Fruit fly (Drosophila melanogaster): ENCODE results near the gene CG31624.
A peak's percentile ranks its signal among the peaks of the same experiment; 100 is the strongest.

CG31624 gene

DNA sequence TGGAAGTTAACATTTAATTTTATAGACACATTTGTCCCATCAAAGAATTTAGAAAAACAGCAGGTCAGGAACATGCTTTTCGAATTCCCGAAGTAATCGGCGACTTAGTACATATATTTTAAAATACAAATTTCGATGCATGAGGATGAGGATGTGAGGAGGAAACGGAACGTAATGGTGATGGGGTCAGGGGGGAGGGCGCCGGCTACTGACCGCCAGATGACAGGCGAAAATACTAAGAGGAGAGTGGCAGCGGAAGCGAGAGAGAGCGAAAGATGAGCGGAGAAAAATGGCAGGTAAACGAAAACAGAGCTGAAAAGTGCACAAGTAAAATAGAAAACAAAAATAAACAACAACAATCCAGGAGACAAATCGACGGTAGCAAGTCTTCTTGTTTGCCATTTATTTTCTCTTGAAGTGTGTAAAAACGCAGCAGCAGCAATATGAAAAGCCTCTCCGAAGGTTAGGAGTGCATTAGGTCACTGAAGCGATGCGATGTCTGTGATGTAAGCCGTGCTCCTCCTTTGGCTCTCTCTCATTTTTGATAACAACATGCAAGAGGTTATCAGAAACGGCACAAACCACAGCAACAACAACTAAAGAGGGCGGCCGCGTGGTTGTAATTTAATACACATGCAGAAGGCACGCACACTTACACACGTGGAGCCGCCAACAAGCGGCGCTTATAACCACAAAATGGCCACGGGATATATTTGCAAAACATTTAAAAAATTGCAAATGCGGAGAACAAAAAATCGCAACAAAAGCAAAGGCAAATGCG, 21.5 kb downstream of the CG31624 start:
- TF ChIP-seq vri (GFP tag; optimal IDR thresholded peaks at IDR 0.05) (peak; percentile 81), CG11294 (GFP tag; IDR thresholded peaks at IDR 0.05) (no peak), CG10631 (GFP tag; optimal IDR thresholded peaks at IDR 0.05) (no peak), svp (GFP tag) (peak; percentile 100), CG6792 (GFP tag; optimal IDR thresholded peaks at IDR 0.05) (no peak), CG8632 (GFP tag; optimal IDR thresholded peaks at IDR 0.05) (no peak), dsx (GFP tag; optimal IDR thresholded peaks at IDR 0.05; ENCODE audit: poor library complexity, severe bottlenecking) (no peak), CG3919 (GFP tag; optimal IDR thresholded peaks at IDR 0.05) (no peak), esn (GFP tag; optimal IDR thresholded peaks at IDR 0.05) (no peak), fd59A (GFP tag; optimal IDR thresholded peaks at IDR 0.05) (no peak), CG1621 (tag; optimal IDR thresholded peaks at IDR 0.05) (no peak)

DNA sequence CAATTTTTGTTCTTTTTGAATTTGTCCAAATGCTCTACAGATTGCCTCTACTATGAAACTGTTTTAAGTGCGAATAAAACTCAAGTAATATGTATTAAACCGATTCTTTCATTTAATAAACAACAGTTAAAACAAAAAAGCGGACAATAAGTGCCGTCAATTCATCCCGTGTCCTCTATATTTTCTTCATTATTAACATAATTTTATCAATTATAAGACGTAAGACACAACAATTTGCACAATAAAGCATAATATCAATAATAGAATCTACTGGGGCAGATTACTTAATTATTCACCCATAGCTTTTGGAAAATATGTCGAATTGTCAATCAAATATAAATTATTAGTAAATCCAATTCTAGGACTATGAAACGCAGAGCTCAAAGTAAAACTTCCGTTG, 27.3 kb downstream of the CG31624 start, which contains the start of gene CG31627:
Gene CG31627, plus strand, starts transcription at position 301 of the 400 bp plus-strand sequence.
- TF ChIP-seq Met (GFP tag; optimal IDR thresholded peaks at IDR 0.05), result no peak
- TF ChIP-seq CG7368 (GFP tag; optimal IDR thresholded peaks at IDR 0.05), result no peak
- TF ChIP-seq CG6163 (GFP tag; IDR thresholded peaks at IDR 0.05), result no peak
- TF ChIP-seq Smox (GFP tag; optimal IDR thresholded peaks at IDR 0.05), result no peak
- no peak for TF ChIP-seq Sox14 (GFP tag; optimal IDR thresholded peaks at IDR 0.05)
- TF ChIP-seq OdsH (GFP tag; optimal IDR thresholded peaks at IDR 0.05), result no peak
- TF ChIP-seq Hr4 (GFP tag; optimal IDR thresholded peaks at IDR 0.05), result no peak
- no peak for TF ChIP-seq spab (GFP tag; optimal IDR thresholded peaks at IDR 0.05)
- no peak for TF ChIP-seq lz (GFP tag; optimal IDR thresholded peaks at IDR 0.05)
- TF ChIP-seq pdm3 (GFP tag; optimal IDR thresholded peaks at IDR 0.05), result no peak
- TF ChIP-seq dac (GFP tag; optimal IDR thresholded peaks at IDR 0.05), result no peak

DNA sequence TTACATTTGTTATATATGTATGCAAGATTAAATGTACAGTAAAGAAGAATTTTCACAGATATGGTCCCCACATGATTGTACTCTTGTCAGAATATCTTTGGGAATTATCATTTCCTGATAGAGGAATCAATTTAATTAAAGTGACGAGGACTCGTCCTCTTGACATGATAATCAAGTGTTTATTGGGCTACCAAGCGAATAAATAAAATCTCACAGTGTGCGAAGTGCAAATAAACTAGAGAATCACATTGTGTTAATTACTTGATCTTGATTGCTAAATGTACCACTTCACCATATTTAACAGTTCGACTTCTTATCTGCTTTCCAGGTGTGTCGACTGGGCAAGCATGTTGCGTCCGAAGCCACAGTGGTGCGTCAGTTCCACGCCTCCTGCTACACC, 30.3 kb downstream of the CG31624 start:
- peak; percentile 69 for TF ChIP-seq svp (GFP tag)
- TF ChIP-seq CG9139 (GFP tag; optimal IDR thresholded peaks at IDR 0.05), result no peak

DNA sequence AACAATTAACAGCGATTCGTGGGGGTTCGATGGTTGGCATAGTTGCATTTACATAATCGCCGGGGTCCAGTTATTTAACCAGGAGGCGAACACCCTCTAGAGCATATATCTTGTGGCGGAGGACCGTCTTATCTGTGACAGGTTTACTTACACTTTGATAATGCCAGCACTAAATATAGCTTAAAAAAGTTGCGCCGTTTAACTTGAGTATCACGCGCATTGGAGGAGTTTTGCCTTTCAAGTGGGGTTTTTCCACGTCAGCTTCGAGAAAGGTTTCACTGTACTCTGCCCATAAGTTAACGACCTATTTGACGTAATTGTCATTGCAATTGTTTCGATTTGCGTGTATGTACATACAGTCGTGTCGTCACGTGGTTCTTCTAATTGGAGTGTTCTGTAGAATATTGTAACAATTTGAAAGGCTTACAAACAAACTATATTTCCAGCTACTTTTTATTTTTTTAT, 31.0 kb downstream of the CG31624 start:
- TF ChIP-seq vri (GFP tag; optimal IDR thresholded peaks at IDR 0.05), result peak; percentile 71
- TF ChIP-seq Ets96B (tag; optimal IDR thresholded peaks at IDR 0.05), result no peak

DNA sequence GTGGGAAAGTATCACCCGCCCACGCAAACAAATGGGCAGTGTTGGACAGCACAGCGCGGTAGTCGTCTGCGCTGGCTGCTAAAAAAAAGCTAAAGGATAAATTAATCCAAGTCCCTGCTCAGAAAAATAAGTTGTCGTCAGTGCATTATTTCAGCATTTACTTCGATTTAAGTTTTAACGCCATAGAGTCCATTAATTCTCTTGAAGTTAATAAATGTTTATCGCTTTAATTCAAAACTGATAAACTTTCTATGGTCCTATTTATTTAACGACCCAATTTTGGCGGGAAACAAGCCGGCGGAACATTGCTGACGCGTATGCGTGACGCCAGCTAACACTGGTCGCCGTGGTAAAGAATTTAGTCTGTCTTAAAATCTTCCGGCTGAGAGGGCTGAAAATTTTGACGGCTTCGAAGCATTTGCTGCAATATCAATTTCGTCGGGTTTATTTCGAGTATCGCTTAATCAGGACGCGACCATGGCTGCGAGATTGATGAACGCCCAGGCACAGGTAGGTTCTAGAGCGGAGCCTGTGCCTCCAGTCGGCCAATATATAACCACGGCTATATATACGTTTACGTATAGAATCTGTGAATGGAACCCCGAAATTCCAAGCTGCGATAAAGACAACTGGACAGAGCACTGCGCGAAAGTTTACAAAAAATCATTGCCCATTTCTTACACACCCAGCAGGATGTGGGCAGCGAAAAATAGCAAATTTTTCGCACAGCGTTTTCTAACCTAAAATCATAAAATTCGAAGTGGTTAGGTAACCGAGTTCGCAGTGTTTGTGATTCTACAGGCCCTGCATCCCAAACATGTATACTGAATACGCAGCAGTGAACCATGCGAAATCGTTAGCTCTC, 31.6 kb downstream of the CG31624 start, which contains the start of the genes mAcon1, CG43345 and CG43346:
Gene mAcon1, plus strand, starts transcription at position 276 of the 865 bp plus-strand sequence.
Gene CG43345, minus strand, starts transcription at position 287 of the 865 bp plus-strand sequence.
Gene CG43346, minus strand, starts transcription at position 287 of the 865 bp plus-strand sequence.
- TF ChIP-seq CG16779 (tag; optimal IDR thresholded peaks at IDR 0.05), result no peak
- TF ChIP-seq CG11294 (GFP tag; IDR thresholded peaks at IDR 0.05), result peak; percentile 16; the same call in 1 of the 2 replicates
- no peak for TF ChIP-seq Eip93F (GFP tag; optimal IDR thresholded peaks at IDR 0.05)
- TF ChIP-seq achi (GFP tag; optimal IDR thresholded peaks at IDR 0.05), result no peak
- peak; percentile 56 for TF ChIP-seq Lpt (GFP tag; optimal IDR thresholded peaks at IDR 0.05)
- TF ChIP-seq eg (GFP tag; IDR thresholded peaks at IDR 0.05), result no peak
- TF ChIP-seq Smox (GFP tag; optimal IDR thresholded peaks at IDR 0.05), result no peak
- TF ChIP-seq ss (GFP tag; optimal IDR thresholded peaks at IDR 0.05), result peak in 1 of 2 experiments; percentile 79
- TF ChIP-seq OdsH (GFP tag; optimal IDR thresholded peaks at IDR 0.05), result peak; percentile 84
- TF ChIP-seq Ets21C (GFP tag; optimal IDR thresholded peaks at IDR 0.05), result no peak
- TF ChIP-seq fd59A (GFP tag; optimal IDR thresholded peaks at IDR 0.05), result peak; percentile 70
- TF ChIP-seq Sox14 (GFP tag; optimal IDR thresholded peaks at IDR 0.05), result peak; percentile 83
- no peak for TF ChIP-seq Hr4 (GFP tag; optimal IDR thresholded peaks at IDR 0.05)
- peak; percentile 66 for TF ChIP-seq Ets96B (tag; optimal IDR thresholded peaks at IDR 0.05)
- TF ChIP-seq dsx (GFP tag; optimal IDR thresholded peaks at IDR 0.05; ENCODE audit: poor library complexity, severe bottlenecking), result no peak
- TF ChIP-seq CG31627 (GFP tag; optimal IDR thresholded peaks at IDR 0.05), result peak; percentile 94
- peak; percentile 73 for TF ChIP-seq Gug (GFP tag; IDR thresholded peaks at IDR 0.05)
- peak; percentile 65 for TF ChIP-seq CG9139 (GFP tag; optimal IDR thresholded peaks at IDR 0.05)
- TF ChIP-seq CG6808 (GFP tag; optimal IDR thresholded peaks at IDR 0.05), result no peak
- no peak for TF ChIP-seq CG6276 (GFP tag; optimal IDR thresholded peaks at IDR 0.05)
- TF ChIP-seq CG34406 (GFP tag; optimal IDR thresholded peaks at IDR 0.05), result peak; percentile 72
- TF ChIP-seq Hr38 (GFP tag; optimal IDR thresholded peaks at IDR 0.05), result no peak
- TF ChIP-seq Sox15 (GFP tag; optimal IDR thresholded peaks at IDR 0.05), result peak; percentile 80
- peak; percentile 43 for TF ChIP-seq dac (GFP tag; optimal IDR thresholded peaks at IDR 0.05)
- peak; percentile 35; the same call in 1 of the 2 replicates for TF ChIP-seq CG15336 (GFP tag; IDR thresholded peaks at IDR 0.05)
- peak; percentile 68 for TF ChIP-seq CG3032 (tag; optimal IDR thresholded peaks at IDR 0.05)
